Worm (Caenorhabditis elegans): ENCODE results near the gene ZC239.3.

DNA sequence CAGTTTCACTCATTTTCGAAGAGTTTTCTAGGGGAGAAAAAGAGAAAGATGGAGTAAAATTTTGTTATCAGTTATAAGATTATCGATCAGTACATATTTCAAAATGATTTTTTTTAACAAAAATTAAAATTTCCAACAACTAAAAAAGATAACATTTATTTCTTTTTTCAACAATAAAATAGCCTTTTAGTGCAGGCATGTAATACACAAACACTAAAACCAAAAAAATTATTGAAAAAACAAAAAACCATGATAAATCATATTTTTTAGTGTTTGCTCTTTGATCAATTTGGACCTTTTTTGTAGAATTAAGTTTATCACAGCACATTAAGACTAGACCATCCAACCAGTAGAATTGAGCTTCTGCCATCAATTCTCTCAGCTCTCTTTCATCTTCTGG, 8.8 kb downstream of the ZC239.3 start, which contains the start of gene ZC239.15:
- no peak for TF ChIP-seq ceh-18 (tag; optimal IDR thresholded peaks at IDR 0.05)
- TF ChIP-seq hlh-15 (tag; optimal IDR thresholded peaks at IDR 0.05) = no peak
- TF ChIP-seq tbx-2 (tag; optimal IDR thresholded peaks at IDR 0.05) = no peak
- TF ChIP-seq ref-2 (tag; optimal IDR thresholded peaks at IDR 0.05) = no peak
- TF ChIP-seq T23F11.4 (GFP tag; optimal IDR thresholded peaks at IDR 0.05) = no peak
